Worm (Caenorhabditis elegans) whole organism, L1 larva: Measurements from ENCODE around the gene ZK1320.13.
A peak's percentile ranks its signal among the peaks of the same experiment; 100 is the strongest.

ENCODE experiments used
- C16A3.4 ChIP-seq: fragments of 150-350 bp; optimal IDR thresholded peaks from 2 replicates; lab custom pipeline; 2014; ENCODE audit warnings: missing biosample characterization, missing genetic modification characterization
- aha-1 ChIP-seq: fragments of 150-350 bp; optimal IDR thresholded peaks from 2 replicates; lab custom pipeline; 2014; ENCODE audit warnings: missing biosample characterization, missing genetic modification characterization
- alr-1 ChIP-seq: fragments of 200-800 bp; sonication (Bioruptor generic); optimal IDR thresholded peaks from 2 replicates; lab custom pipeline; 2018; ENCODE audit warnings: borderline replicate concordance, mild to moderate bottlenecking, missing genetic modification characterization, missing compliant biosample characterization
- ama-1 ChIP-seq: fragments of 150-350 bp; optimal IDR thresholded peaks from 2 replicates; lab custom pipeline; 2014
- blmp-1 ChIP-seq: fragments of 150-350 bp; optimal IDR thresholded peaks from 2 replicates; lab custom pipeline; 2014; ENCODE audit warnings: missing biosample characterization, missing genetic modification characterization
- ceh-8 ChIP-seq: fragments of 200-800 bp; sonication (Bioruptor generic); optimal IDR thresholded peaks from 2 replicates; lab custom pipeline; 2018; ENCODE audit warnings: mild to moderate bottlenecking, missing genetic modification characterization, moderate library complexity, missing compliant biosample characterization
- ces-1 ChIP-seq: fragments of 150-350 bp; optimal IDR thresholded peaks from 2 replicates; lab custom pipeline; 2014; ENCODE audit warnings: missing biosample characterization, missing genetic modification reagents, missing genetic modification characterization
- dpl-1 ChIP-seq, 3 experiments: fragments of 150-350 bp in 2 of 3; sonication (generic microtip) in 1 of 3; optimal IDR thresholded peaks; 2 replicates each; lab custom pipeline; 2014 to 2017; ENCODE audit warnings: missing biosample characterization in 3 of 3, missing genetic modification characterization in 3 of 3, missing genetic modification reagents in 3 of 3
- efl-3 ChIP-seq: fragments of 200-800 bp; sonication (Bioruptor generic); optimal IDR thresholded peaks from 2 replicates; lab custom pipeline; 2018; ENCODE audit warnings: mild to moderate bottlenecking, missing genetic modification characterization, missing compliant biosample characterization
- egl-13 ChIP-seq: sonication (generic microtip); optimal IDR thresholded peaks from 2 replicates; lab custom pipeline; 2016; ENCODE audit warnings: missing genotype, missing genetic modification reagents, missing genetic modification characterization, missing compliant biosample characterization
- elt-3 ChIP-seq, 6 experiments: fragments of 150-350 bp in 1 of 6; sonication (generic microtip); optimal IDR thresholded peaks; 2 replicates each; lab custom pipeline; 2017 to 2018; ENCODE audit warnings: missing biosample characterization in 6 of 6, missing genetic modification characterization in 6 of 6, inconsistent platforms in 1 of 6
- fkh-10 ChIP-seq: sonication (generic microtip); optimal IDR thresholded peaks from 2 replicates; lab custom pipeline; 2017; ENCODE audit warnings: missing biosample characterization, missing genetic modification reagents, missing genetic modification characterization
- fkh-8 ChIP-seq: sonication (generic microtip); optimal IDR thresholded peaks from 2 replicates; lab custom pipeline; 2016; ENCODE audit warnings: mild to moderate bottlenecking, missing genetic modification characterization, missing compliant biosample characterization
- grh-1 ChIP-seq: fragments of 200-800 bp; sonication (Bioruptor generic); IDR thresholded peaks from 2 replicates; pipeline ENCODE4 v1.3.6; 2022; ENCODE audit warnings: missing genetic modification reagents, missing genetic modification characterization, missing compliant biosample characterization
- irx-1 ChIP-seq: sonication (generic microtip); optimal IDR thresholded peaks from 2 replicates; lab custom pipeline; 2016; ENCODE audit warnings: missing genetic modification characterization, missing compliant biosample characterization
- isw-1 ChIP-seq: fragments of 200-800 bp; sonication (Bioruptor generic); IDR thresholded peaks from 2 replicates; pipeline ENCODE4 v1.3.6; 2022; ENCODE audit warnings: missing genetic modification characterization, missing compliant biosample characterization
- jun-1 ChIP-seq: fragments of 150-350 bp; optimal IDR thresholded peaks from 2 replicates; lab custom pipeline; 2014; ENCODE audit warnings: missing biosample characterization, missing genetic modification reagents, missing genetic modification characterization
- lin-13 ChIP-seq: fragments of 150-350 bp; optimal IDR thresholded peaks from 2 replicates; lab custom pipeline; 2014; ENCODE audit warnings: missing biosample characterization, missing genetic modification reagents, missing genetic modification characterization
- lin-14 ChIP-seq: fragments of 200-800 bp; sonication (Bioruptor generic); optimal IDR thresholded peaks from 2 replicates; lab custom pipeline; 2018; ENCODE audit warnings: mild to moderate bottlenecking, missing genetic modification characterization, moderate library complexity, missing compliant biosample characterization
- lir-3 ChIP-seq: sonication (generic microtip); optimal IDR thresholded peaks from 2 replicates; lab custom pipeline; 2016; ENCODE audit warnings: mild to moderate bottlenecking, missing genetic modification characterization, moderate library complexity, missing compliant biosample characterization; ENCODE audit not compliant: poor library complexity
- mdl-1 ChIP-seq, 2 experiments: fragments of 150-350 bp; optimal IDR thresholded peaks; 2 replicates each; lab custom pipeline; 2014 to 2017; ENCODE audit warnings: missing biosample characterization in 2 of 2, missing genetic modification characterization in 2 of 2, inconsistent platforms in 1 of 2
- mef-2 ChIP-seq: fragments of 150-350 bp; optimal IDR thresholded peaks from 2 replicates; lab custom pipeline; 2014; ENCODE audit warnings: missing biosample characterization, missing genetic modification characterization
- mep-1 ChIP-seq: fragments of 150-350 bp; optimal IDR thresholded peaks from 2 replicates; lab custom pipeline; 2014; ENCODE audit warnings: missing biosample characterization, missing genetic modification characterization
- nhr-11 ChIP-seq: fragments of 150-350 bp; optimal IDR thresholded peaks from 2 replicates; lab custom pipeline; 2014; ENCODE audit warnings: missing biosample characterization, missing genetic modification characterization
- nhr-12 ChIP-seq: sonication (generic microtip); optimal IDR thresholded peaks from 2 replicates; lab custom pipeline; 2017; ENCODE audit warnings: missing biosample characterization, missing genetic modification characterization
- nhr-20 ChIP-seq: sonication (generic microtip); optimal IDR thresholded peaks from 2 replicates; lab custom pipeline; 2016; ENCODE audit warnings: mild to moderate bottlenecking, missing genetic modification characterization, missing compliant biosample characterization
- nhr-28 ChIP-seq: fragments of 150-350 bp; optimal IDR thresholded peaks from 2 replicates; lab custom pipeline; 2014; ENCODE audit warnings: missing biosample characterization, missing genetic modification characterization
- nhr-47 ChIP-seq: sonication (generic microtip); optimal IDR thresholded peaks from 2 replicates; lab custom pipeline; 2016; ENCODE audit warnings: mild to moderate bottlenecking, missing genetic modification characterization, moderate library complexity, missing compliant biosample characterization
- nhr-71 ChIP-seq: sonication (generic microtip); optimal IDR thresholded peaks from 2 replicates; lab custom pipeline; 2016; ENCODE audit warnings: mild to moderate bottlenecking, missing genetic modification characterization, moderate library complexity, missing compliant biosample characterization
- nhr-77 ChIP-seq: fragments of 150-350 bp; optimal IDR thresholded peaks from 2 replicates; lab custom pipeline; 2014; ENCODE audit warnings: missing biosample characterization, missing genetic modification characterization
- nhr-85 ChIP-seq: sonication (generic microtip); peaks from one replicate; lab custom pipeline; 2016; ENCODE audit warnings: missing genetic modification characterization, inconsistent platforms, missing compliant biosample characterization
- nhr-90 ChIP-seq: sonication (generic microtip); optimal IDR thresholded peaks from 2 replicates; lab custom pipeline; 2016; ENCODE audit warnings: mild to moderate bottlenecking, missing genetic modification characterization, missing compliant biosample characterization; ENCODE audit not compliant: poor library complexity
- pqm-1 ChIP-seq: sonication (generic microtip); optimal IDR thresholded peaks from 3 replicates; lab custom pipeline; 2017; ENCODE audit warnings: missing biosample characterization, missing genetic modification characterization
- rnt-1 ChIP-seq: sonication (generic microtip); optimal IDR thresholded peaks from 2 replicates; lab custom pipeline; 2016; ENCODE audit warnings: mild to moderate bottlenecking, missing genetic modification characterization, moderate library complexity, missing compliant biosample characterization
- snu-23 ChIP-seq: sonication (generic microtip); optimal IDR thresholded peaks from 2 replicates; lab custom pipeline; 2016; ENCODE audit warnings: missing genetic modification characterization, missing compliant biosample characterization
- tlp-1 ChIP-seq: fragments of 150-350 bp; optimal IDR thresholded peaks from 2 replicates; lab custom pipeline; 2014; ENCODE audit warnings: missing biosample characterization, missing genetic modification characterization
- unc-62 ChIP-seq: fragments of 150-350 bp; optimal IDR thresholded peaks from 2 replicates; lab custom pipeline; 2014; ENCODE audit warnings: missing biosample characterization, missing genetic modification reagents, missing genetic modification characterization
- vab-15 ChIP-seq: sonication (generic microtip); optimal IDR thresholded peaks from 2 replicates; lab custom pipeline; 2017; ENCODE audit warnings: missing genotype, mild to moderate bottlenecking, missing genetic modification characterization, missing compliant biosample characterization
- xbp-1 ChIP-seq: sonication (generic microtip); optimal IDR thresholded peaks from 2 replicates; lab custom pipeline; 2016; ENCODE audit warnings: missing genetic modification characterization, missing compliant biosample characterization
- ztf-11 ChIP-seq, 2 experiments: sonication (generic microtip); optimal IDR thresholded peaks; 2 replicates each; lab custom pipeline; 2016 to 2017; ENCODE audit warnings: missing genetic modification characterization in 2 of 2, missing biosample characterization in 1 of 2, missing compliant biosample characterization in 1 of 2

Gene ZK1320.13

DNA sequence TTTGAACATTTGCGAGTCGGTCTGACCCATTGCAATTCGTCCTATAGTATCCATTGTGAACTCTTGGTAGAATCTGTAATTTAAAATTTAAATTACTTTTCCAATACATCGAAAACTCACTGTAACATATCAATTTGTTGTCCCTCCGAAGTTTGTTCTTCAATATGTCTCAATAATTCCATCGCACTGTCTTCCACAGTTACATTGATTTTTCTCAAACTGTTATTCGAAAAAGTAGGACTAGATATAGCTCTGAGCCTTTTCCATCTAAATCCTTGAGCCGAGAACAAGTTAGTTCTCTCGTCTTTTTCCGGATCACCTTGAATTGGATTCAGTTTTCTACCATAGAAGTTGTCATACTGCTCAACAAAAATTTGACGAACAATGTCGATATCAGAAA, 18.4 kb upstream of the ZK1320.13 start:
- no peak for TF ChIP-seq pqm-1 (tag; lab: Kevin White, UChicago)
- TF ChIP-seq nhr-71 (tag; lab: Kevin White, UChicago) = no peak
- TF ChIP-seq aha-1 (tag; lab: Kevin White, UChicago) = no peak
- no peak for TF ChIP-seq mef-2 (tag; lab: Kevin White, UChicago)
- no peak for TF ChIP-seq nhr-90 (tag; lab: Kevin White, UChicago)
- TF ChIP-seq blmp-1 (tag; lab: Kevin White, UChicago) = no peak
- TF ChIP-seq xbp-1 (tag; lab: Kevin White, UChicago) = no peak
- TF ChIP-seq jun-1 (tag; lab: Kevin White, UChicago) = no peak
- TF ChIP-seq ama-1 (lab: Kevin White, UChicago) = no peak
- no peak for TF ChIP-seq C16A3.4 (tag; lab: Kevin White, UChicago)
- TF ChIP-seq vab-15 (tag; lab: Kevin White, UChicago) = no peak
- no peak for TF ChIP-seq grh-1 (GFP tag; lab: Robert Waterston, UW)
- no peak for TF ChIP-seq tlp-1 (tag; lab: Kevin White, UChicago)
- no peak for TF ChIP-seq egl-13 (tag; lab: Kevin White, UChicago)
- TF ChIP-seq lir-3 (tag; lab: Kevin White, UChicago) = no peak
- TF ChIP-seq nhr-12 (tag; lab: Kevin White, UChicago) = no peak
- TF ChIP-seq nhr-28 (tag; lab: Kevin White, UChicago) = no peak
- TF ChIP-seq efl-3 (GFP tag; lab: Kevin White, UChicago) = no peak
- no peak for TF ChIP-seq ceh-8 (GFP tag; lab: Kevin White, UChicago)
- TF ChIP-seq nhr-20 (tag; lab: Kevin White, UChicago) = no peak
- TF ChIP-seq, all 84 proteins: peak for 0

DNA sequence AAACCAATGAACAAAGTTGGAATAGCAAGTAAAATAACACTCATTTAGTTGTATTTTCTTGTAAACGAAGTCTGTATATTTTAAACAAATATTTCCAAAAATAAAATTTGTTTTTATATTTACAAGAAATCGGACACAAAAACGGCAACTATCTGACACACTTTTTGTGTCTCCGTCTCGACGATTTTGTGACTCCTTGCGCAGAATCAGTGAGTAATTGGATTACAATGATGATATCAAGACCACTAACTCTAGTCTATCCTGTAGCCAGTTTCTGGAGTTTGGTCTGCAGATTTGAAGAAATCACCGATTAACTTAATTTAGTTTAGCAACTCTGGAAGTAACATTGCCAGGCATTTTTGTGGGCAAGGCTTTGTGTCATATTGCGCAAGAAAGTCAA, 17.8 kb upstream of the ZK1320.13 start, which contains the start of gene cyp-13A10:
Gene cyp-13A10 (minus strand): TSS at position 88 of the 400 bp plus-strand sequence.
- TF ChIP-seq alr-1 (tag; lab: Kevin White, UChicago) = no peak
- TF ChIP-seq nhr-20 (tag; lab: Kevin White, UChicago) = peak; percentile 47
- TF ChIP-seq nhr-85 (tag; lab: Kevin White, UChicago) = peak; percentile 66
- no peak for TF ChIP-seq fkh-10
- TF ChIP-seq lin-14 (GFP tag; lab: Kevin White, UChicago) = peak; percentile 10
- no peak for TF ChIP-seq ceh-8 (GFP tag; lab: Kevin White, UChicago)
- TF ChIP-seq blmp-1 (tag; lab: Kevin White, UChicago) = peak; percentile 26
- TF ChIP-seq elt-3 (tag; optimal IDR thresholded peaks at IDR 0.05; lab: Kevin White, UChicago) = peak in 1 of 6 experiments; percentile 38
- peak; percentile 18 for TF ChIP-seq nhr-71 (tag; lab: Kevin White, UChicago)
- TF ChIP-seq rnt-1 (tag; lab: Kevin White, UChicago) = no peak

- TF ChIP-seq unc-62 (GFP tag; lab: Kevin White, UChicago) (no peak), irx-1 (tag; lab: Kevin White, UChicago) (no peak), nhr-11 (no peak), isw-1 (GFP tag; lab: Robert Waterston, UW) (no peak), lin-14 (GFP tag; lab: Kevin White, UChicago) (peak; percentile 15), ztf-11 (tag; optimal IDR thresholded peaks at IDR 0.05; lab: Kevin White, UChicago) (no peak), tlp-1 (tag; lab: Kevin White, UChicago) (no peak), snu-23 (GFP tag; lab: Kevin White, UChicago) (no peak), lin-13 (GFP tag; lab: Kevin White, UChicago) (no peak), vab-15 (tag; lab: Kevin White, UChicago) (no peak), blmp-1 (tag; lab: Kevin White, UChicago) (no peak), fkh-8 (tag; lab: Kevin White, UChicago) (peak; percentile 38), nhr-47 (tag; lab: Kevin White, UChicago) (no peak), nhr-71 (tag; lab: Kevin White, UChicago) (peak; percentile 22), mdl-1 (tag; optimal IDR thresholded peaks at IDR 0.05; lab: Kevin White, UChicago) (no peak), dpl-1 (GFP tag; optimal IDR thresholded peaks at IDR 0.05; lab: Kevin White, UChicago) (no peak), grh-1 (GFP tag; lab: Robert Waterston, UW) (no peak), mep-1 (tag; lab: Kevin White, UChicago) (no peak), nhr-28 (tag; lab: Kevin White, UChicago) (no peak), pqm-1 (tag; lab: Kevin White, UChicago) (no peak), nhr-77 (tag; lab: Kevin White, UChicago) (no peak), ces-1 (no peak)
- TF ChIP-seq, all 84 proteins: peak for 3
Measured at ce11 chrII:9665577-9665976, 15.0 kb upstream of the ZK1320.13 start, which contains the start of gene ZK1320.5. ZK1320.5 (minus strand) TSS chrII:9665677.
